Worm (Caenorhabditis elegans): Measurements from ENCODE around the gene grl-27.

The grl-27 gene

ce11 chrV:3581034-3581433 lies 5.4 kb upstream of the grl-27 start:
- TF ChIP-seq pha-4 (tag; optimal IDR thresholded peaks at IDR 0.05) = peak; percentile 66
- TF ChIP-seq snpc-4 (tag; optimal IDR thresholded peaks at IDR 0.05) = no peak
- no peak for TF ChIP-seq nfya-1 (tag; optimal IDR thresholded peaks at IDR 0.05; ENCODE audit: insufficient read depth)
- no peak for TF ChIP-seq nhr-23 (tag; optimal IDR thresholded peaks at IDR 0.05)
- TF ChIP-seq unc-39 (tag; optimal IDR thresholded peaks at IDR 0.05) = no peak
- TF ChIP-seq ceh-82 (tag; optimal IDR thresholded peaks at IDR 0.05) = no peak

- no peak for TF ChIP-seq zag-1 (tag; optimal IDR thresholded peaks at IDR 0.05)
- no peak for TF ChIP-seq lin-39 (tag; optimal IDR thresholded peaks at IDR 0.05)
- TF ChIP-seq skn-1 (tag; optimal IDR thresholded peaks at IDR 0.05) = no peak
- no peak for TF ChIP-seq ZK546.5 (tag; optimal IDR thresholded peaks at IDR 0.05)
- no peak for TF ChIP-seq fkh-2 (tag; optimal IDR thresholded peaks at IDR 0.05)
- TF ChIP-seq mdl-1 (tag; optimal IDR thresholded peaks at IDR 0.05) = no peak
- TF ChIP-seq egl-27 (tag; optimal IDR thresholded peaks at IDR 0.05) = no peak
- no peak for TF ChIP-seq unc-39 (tag; optimal IDR thresholded peaks at IDR 0.05)
- TF ChIP-seq nhr-23 (tag; optimal IDR thresholded peaks at IDR 0.05) = no peak
- no peak for TF ChIP-seq nhr-237 (tag; optimal IDR thresholded peaks at IDR 0.05)
- peak; percentile 76 for TF ChIP-seq elt-2 (tag; optimal IDR thresholded peaks at IDR 0.05)
- no peak for TF ChIP-seq nhr-28 (tag; optimal IDR thresholded peaks at IDR 0.05)
- no peak for TF ChIP-seq nhr-77 (tag; optimal IDR thresholded peaks at IDR 0.05)
- TF ChIP-seq tbx-2 (tag; optimal IDR thresholded peaks at IDR 0.05) = no peak
- TF ChIP-seq pqm-1 (tag; optimal IDR thresholded peaks at IDR 0.05) = peak; percentile 60
- TF ChIP-seq nhr-25 (tag; optimal IDR thresholded peaks at IDR 0.05) = no peak
- TF ChIP-seq jun-1 (tag; optimal IDR thresholded peaks at IDR 0.05) = no peak
- no peak for TF ChIP-seq nfya-1 (tag; optimal IDR thresholded peaks at IDR 0.05; ENCODE audit: insufficient read depth)
- TF ChIP-seq ceh-9 (tag; optimal IDR thresholded peaks at IDR 0.05) = no peak
- no peak for TF ChIP-seq ztf-4 (tag; optimal IDR thresholded peaks at IDR 0.05)
- peak; percentile 2 for TF ChIP-seq pha-4 (tag; optimal IDR thresholded peaks at IDR 0.05)
- no peak for TF ChIP-seq unc-62 (GFP tag; optimal IDR thresholded peaks at IDR 0.05)
These were observed 4.7 kb upstream of the grl-27 start for ce11 chrV:3580385-3580784.

- TF ChIP-seq lin-39 (tag; optimal IDR thresholded peaks at IDR 0.05) (peak; percentile 36), tbx-2 (tag; optimal IDR thresholded peaks at IDR 0.05) (no peak), nhr-28 (tag; optimal IDR thresholded peaks at IDR 0.05) (no peak), ceh-82 (tag; optimal IDR thresholded peaks at IDR 0.05) (no peak), pha-4 (tag; optimal IDR thresholded peaks at IDR 0.05) (peak; percentile 63), aly-2 (tag; optimal IDR thresholded peaks at IDR 0.05) (no peak), nfya-1 (tag; optimal IDR thresholded peaks at IDR 0.05; ENCODE audit: insufficient read depth) (peak; percentile 60), ZK546.5 (tag; optimal IDR thresholded peaks at IDR 0.05) (no peak), lin-15B (tag; optimal IDR thresholded peaks at IDR 0.05) (peak; percentile 97), fkh-2 (tag; optimal IDR thresholded peaks at IDR 0.05) (no peak), nhr-43 (tag; optimal IDR thresholded peaks at IDR 0.05; ENCODE audit: poor library complexity, severe bottlenecking) (peak; percentile 26), mdl-1 (tag; optimal IDR thresholded peaks at IDR 0.05) (peak; percentile 25), ama-1 (optimal IDR thresholded peaks at IDR 0.05) (peak; percentile 45), elt-3 (tag; optimal IDR thresholded peaks at IDR 0.05) (no peak), unc-62 (GFP tag; optimal IDR thresholded peaks at IDR 0.05) (no peak), nhr-23 (tag; optimal IDR thresholded peaks at IDR 0.05) (peak; percentile 50), pqm-1 (tag; optimal IDR thresholded peaks at IDR 0.05) (no peak), skn-1 (tag; optimal IDR thresholded peaks at IDR 0.05) (no peak), elt-2 (tag; optimal IDR thresholded peaks at IDR 0.05) (peak; percentile 37), ztf-11 (tag; optimal IDR thresholded peaks at IDR 0.05) (no peak), ceh-9 (tag; optimal IDR thresholded peaks at IDR 0.05) (no peak), mml-1 (tag; optimal IDR thresholded peaks at IDR 0.05) (no peak), nhr-76 (tag; optimal IDR thresholded peaks at IDR 0.05) (no peak), hmg-11 (tag; optimal IDR thresholded peaks at IDR 0.05) (peak; percentile 74), snpc-4 (tag; optimal IDR thresholded peaks at IDR 0.05) (peak; percentile 13)
These were observed 4.1 kb upstream of the grl-27 start for ce11 chrV:3579795-3580194.

ce11 chrV:3579248-3579647 lies 3.6 kb upstream of the grl-27 start:
- TF ChIP-seq fkh-10 (GFP tag; optimal IDR thresholded peaks at IDR 0.05) (no peak), fos-1 (tag; optimal IDR thresholded peaks at IDR 0.05) (no peak), ztf-4 (tag; optimal IDR thresholded peaks at IDR 0.05) (no peak), daf-12 (tag; optimal IDR thresholded peaks at IDR 0.05) (no peak), fkh-2 (tag; optimal IDR thresholded peaks at IDR 0.05) (no peak)
